Fruit fly (Drosophila melanogaster): Measurements from ENCODE around the gene CG32547.

Gene CG32547

DNA sequence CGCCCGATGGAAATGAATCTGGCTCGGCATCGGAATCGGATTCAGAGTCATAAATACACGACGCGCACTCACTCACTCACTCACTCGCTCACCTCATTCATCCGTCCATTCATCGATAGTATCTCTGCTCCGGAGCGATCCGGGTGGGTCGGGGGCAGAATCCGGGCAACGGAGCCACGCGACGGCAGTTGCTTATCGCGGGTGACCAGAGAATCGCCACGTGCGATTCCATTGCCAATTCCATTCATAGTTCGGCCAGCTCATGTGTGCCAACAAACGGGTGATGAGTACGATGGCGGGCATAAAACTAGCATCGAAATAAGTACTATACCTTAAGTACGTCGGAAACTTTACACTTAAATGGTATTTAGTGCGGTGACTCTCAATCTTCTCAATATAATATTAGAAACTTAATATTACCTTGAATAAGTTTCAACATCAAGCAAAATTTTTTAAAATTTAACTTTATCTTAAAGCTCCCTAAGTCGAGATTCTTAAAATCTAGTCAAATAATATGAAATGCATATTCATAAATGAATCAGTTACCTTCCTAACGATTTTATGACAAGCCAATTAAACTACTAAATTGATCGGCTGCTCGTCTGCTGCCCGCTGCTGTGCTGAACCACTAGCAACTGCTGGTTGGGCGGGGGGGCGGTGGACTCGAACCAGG is 45.4 kb upstream of the CG32547 start (continued):
- TF ChIP-seq Hsf (GFP tag; optimal IDR thresholded peaks at IDR 0.05) (peak; percentile 40), ham (GFP tag; IDR thresholded peaks at IDR 0.05) (no peak), CG11695 (GFP tag; IDR thresholded peaks at IDR 0.05) (0 out of 3 replicates have a peak, but pooled peaks have one; percentile 49), MESR4 (GFP tag; optimal IDR thresholded peaks at IDR 0.05) (no peak), CG4820 (GFP tag; optimal IDR thresholded peaks at IDR 0.05) (peak; percentile 43), Hmr (GFP tag; optimal IDR thresholded peaks at IDR 0.05) (peak; percentile 9), Nf-YB (GFP tag; optimal IDR thresholded peaks at IDR 0.05) (peak; percentile 10), dmrt11E (tag; optimal IDR thresholded peaks at IDR 0.05) (peak; percentile 68), al (GFP tag; IDR thresholded peaks at IDR 0.05) (no peak), mld (GFP tag; IDR thresholded peaks at IDR 0.05; ENCODE audit: partially characterized antibody) (no peak), CG14667 (GFP tag; IDR thresholded peaks at IDR 0.05) (0 out of 2 replicates have a peak, but pooled peaks have one; percentile 8), bowl (GFP tag; IDR thresholded peaks at IDR 0.05) (no peak), az2 (GFP tag; optimal IDR thresholded peaks at IDR 0.05) (peak; percentile 1), ind (GFP tag; optimal IDR thresholded peaks at IDR 0.05) (no peak), scrt (GFP tag; optimal IDR thresholded peaks at IDR 0.05) (no peak), corto (GFP tag; optimal IDR thresholded peaks at IDR 0.05) (no peak), Ets65A (GFP tag) (peak; percentile 89), H2.0 (GFP tag; IDR thresholded peaks at IDR 0.05) (no peak), tin (GFP tag; optimal IDR thresholded peaks at IDR 0.05) (peak; percentile 40), Antp (GFP tag; optimal IDR thresholded peaks at IDR 0.05) (no peak), CG10979 (tag; optimal IDR thresholded peaks at IDR 0.05) (peak; percentile 79), CG2116 (GFP tag; optimal IDR thresholded peaks at IDR 0.05) (peak; percentile 14), CG6813 (GFP tag; optimal IDR thresholded peaks at IDR 0.05) (peak; percentile 2), Opbp (GFP tag; IDR thresholded peaks at IDR 0.05; ENCODE audit: partially characterized antibody) (no peak), sima (GFP tag; optimal IDR thresholded peaks at IDR 0.05) (no peak), ERR (GFP tag; optimal IDR thresholded peaks at IDR 0.05) (no peak), CG15011 (GFP tag; optimal IDR thresholded peaks at IDR 0.05) (peak; percentile 16), CG18011 (GFP tag; optimal IDR thresholded peaks at IDR 0.05) (no peak), sc (optimal IDR thresholded peaks at IDR 0.05) (no peak), sc (GFP tag; optimal IDR thresholded peaks at IDR 0.05) (peak; percentile 44), sens (GFP tag) (peak; percentile 84), Asciz (GFP tag; optimal IDR thresholded peaks at IDR 0.05) (peak; percentile 55), sug (tag; optimal IDR thresholded peaks at IDR 0.05) (peak; percentile 43), CG11456 (GFP tag; IDR thresholded peaks at IDR 0.05) (peak; percentile 10; the same call in 1 of the 3 replicates), Ptx1 (GFP tag; IDR thresholded peaks at IDR 0.05) (0 out of 2 replicates have a peak, but pooled peaks have one; percentile 19), Dek (tag; optimal IDR thresholded peaks at IDR 0.05) (no peak), CG9215 (GFP tag; IDR thresholded peaks at IDR 0.05) (no peak), Mes4 (GFP tag; optimal IDR thresholded peaks at IDR 0.05) (no peak), lbe (GFP tag; optimal IDR thresholded peaks at IDR 0.05) (no peak), Sry-β (GFP tag; optimal IDR thresholded peaks at IDR 0.05) (no peak), Dad (GFP tag; optimal IDR thresholded peaks at IDR 0.05) (no peak), Chrac-16 (GFP tag; optimal IDR thresholded peaks at IDR 0.05) (peak; percentile 16), CG13424 (tag; optimal IDR thresholded peaks at IDR 0.05) (peak; percentile 59), nmo (GFP tag; optimal IDR thresholded peaks at IDR 0.05) (peak; percentile 59), stwl (tag; optimal IDR thresholded peaks at IDR 0.05) (no peak), CG34376 (GFP tag; optimal IDR thresholded peaks at IDR 0.05) (no peak), CG12659 (GFP tag; optimal IDR thresholded peaks at IDR 0.05) (peak; percentile 22), unpg (GFP tag; optimal IDR thresholded peaks at IDR 0.05) (peak; percentile 21), CG12104 (GFP tag; optimal IDR thresholded peaks at IDR 0.05) (peak; percentile 35), CG11504 (tag; optimal IDR thresholded peaks at IDR 0.05) (peak; percentile 73)

All from whole organism, embryonic.